Worm (Caenorhabditis elegans): ENCODE data around the gene kynu-1.

DNA sequence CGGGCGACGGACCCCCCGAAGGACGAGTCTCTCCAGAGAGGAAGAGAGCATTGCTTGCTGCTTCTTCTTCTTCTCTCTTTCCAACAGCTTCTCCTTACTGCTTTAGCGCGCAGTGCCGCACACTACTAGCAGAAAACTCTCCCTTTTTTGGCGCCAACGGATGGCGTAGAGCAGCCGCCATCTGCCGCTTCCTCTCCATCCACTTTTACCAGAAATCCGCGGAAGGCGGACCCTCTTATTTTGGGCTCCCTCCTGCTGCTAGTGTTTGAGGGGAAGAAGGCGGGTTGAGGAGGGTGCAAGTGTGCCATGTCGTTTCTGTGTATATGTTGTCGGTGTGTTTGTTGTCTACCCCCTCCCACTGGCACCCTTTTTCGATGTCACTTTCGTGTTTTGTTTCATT, 25.3 kb upstream of the kynu-1 start:
- TF ChIP-seq unc-62 (GFP tag; optimal IDR thresholded peaks at IDR 0.05) (no peak), hlh-4 (tag; optimal IDR thresholded peaks at IDR 0.05) (no peak), isw-1 (GFP tag; IDR thresholded peaks at IDR 0.05) (no peak), mdl-1 (tag; optimal IDR thresholded peaks at IDR 0.05) (no peak), egl-27 (tag; optimal IDR thresholded peaks at IDR 0.05) (no peak)

Data from whole organism, L1 larva.